Fruit fly (Drosophila melanogaster) S2 (cell line): ENCODE measurements around the gene CG13405.

Experiments used
- CG8478 ChIP-seq: fragments of >200 bp; optimal IDR thresholded peaks from 2 replicates; lab custom pipeline; 2018
- CTCF ChIP-seq, 2 experiments: fragments of >200 bp; optimal IDR thresholded peaks; 2 replicates each; lab custom pipeline; 2018

DNA sequence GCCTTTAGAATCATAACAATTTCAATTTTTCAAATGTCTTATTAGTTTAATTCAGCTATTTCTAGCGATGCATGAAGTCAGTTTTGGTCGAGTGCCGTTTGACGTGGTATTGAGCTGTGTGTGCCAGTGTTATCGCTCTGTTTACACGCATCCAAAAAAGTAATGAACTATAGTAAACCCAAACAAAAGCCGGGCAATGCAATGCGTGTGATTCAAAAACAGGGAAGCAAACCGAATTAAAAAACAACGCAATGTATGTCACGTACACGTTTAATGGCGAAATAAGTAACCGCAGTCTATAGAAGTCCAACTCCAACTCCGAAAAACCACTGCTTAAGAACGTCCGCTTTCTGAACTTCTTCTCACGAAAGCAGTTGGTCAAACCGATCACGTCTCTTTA lies 37.2 kb downstream of the CG13405 start:
- TF ChIP-seq CG8478 (lab: Kevin White, UChicago) (no peak), CTCF (optimal IDR thresholded peaks at IDR 0.05; lab: Kevin White, UChicago) (no peak)
